Fruit fly (Drosophila melanogaster): Measurements from ENCODE around the gene Cbs.
A peak's percentile ranks its signal among the peaks of the same experiment; 100 is the strongest.

Cbs gene

dm6 chrX:21045448-21045941, 557 bp downstream of the Cbs start (continued):
- TF ChIP-seq CG7987 (GFP tag; optimal IDR thresholded peaks at IDR 0.05) (peak; percentile 35), CG2889 (GFP tag; IDR thresholded peaks at IDR 0.05) (no peak), CG12236 (GFP tag; optimal IDR thresholded peaks at IDR 0.05) (no peak), Xrp1 (GFP tag; IDR thresholded peaks at IDR 0.05) (peak; percentile 67), Antp (GFP tag; optimal IDR thresholded peaks at IDR 0.05) (no peak), CG31441 (GFP tag; IDR thresholded peaks at IDR 0.05) (peak; percentile 67), CG14710 (tag; optimal IDR thresholded peaks at IDR 0.05) (peak; percentile 55), ewg (GFP tag; optimal IDR thresholded peaks at IDR 0.05) (no peak), CG7786 (GFP tag; optimal IDR thresholded peaks at IDR 0.05) (no peak), Sox100B (GFP tag; optimal IDR thresholded peaks at IDR 0.05) (peak; percentile 35), Stat92E (GFP tag; optimal IDR thresholded peaks at IDR 0.05) (no peak), mirr (GFP tag; optimal IDR thresholded peaks at IDR 0.05) (peak; percentile 44), Deaf1 (tag; optimal IDR thresholded peaks at IDR 0.05) (peak; percentile 72), nom (GFP tag; optimal IDR thresholded peaks at IDR 0.05) (peak; percentile 76), Doc3 (GFP tag; IDR thresholded peaks at IDR 0.05; ENCODE audit: partially characterized antibody) (no peak), Lpt (GFP tag; optimal IDR thresholded peaks at IDR 0.05) (no peak), CG10959 (GFP tag; IDR thresholded peaks at IDR 0.05) (no peak), fd96Cb (tag; optimal IDR thresholded peaks at IDR 0.05) (peak; percentile 11), grau (tag; optimal IDR thresholded peaks at IDR 0.05) (peak; percentile 9), zfh1 (GFP tag; IDR thresholded peaks at IDR 0.05) (0 out of 3 replicates have a peak, but pooled peaks have one; percentile 3), CG13894 (tag; optimal IDR thresholded peaks at IDR 0.05) (peak; percentile 11), zfh2 (GFP tag; optimal IDR thresholded peaks at IDR 0.05) (no peak), vvl (GFP tag; IDR thresholded peaks at IDR 0.05) (peak; percentile 60; the same call in 1 of the 2 replicates), MTF-1 (GFP tag; optimal IDR thresholded peaks at IDR 0.05; ENCODE audit: borderline replicate concordance) (peak; percentile 7), stc (GFP tag; IDR thresholded peaks at IDR 0.05) (peak; percentile 40; the same call in 1 of the 2 replicates), CG9932 (GFP tag; IDR thresholded peaks at IDR 0.05) (no peak), fu2 (GFP tag; optimal IDR thresholded peaks at IDR 0.05) (no peak), gcm (GFP tag; optimal IDR thresholded peaks at IDR 0.05) (peak; percentile 25), PHDP (tag; optimal IDR thresholded peaks at IDR 0.05) (peak; percentile 44), sob (GFP tag; IDR thresholded peaks at IDR 0.05) (no peak), Blimp-1 (GFP tag; optimal IDR thresholded peaks at IDR 0.05) (peak; percentile 71), CG6813 (GFP tag; optimal IDR thresholded peaks at IDR 0.05) (peak; percentile 6), CG1602 (GFP tag; optimal IDR thresholded peaks at IDR 0.05) (no peak), unpg (GFP tag; optimal IDR thresholded peaks at IDR 0.05) (peak; percentile 43), CG5953 (GFP tag; IDR thresholded peaks at IDR 0.05) (no peak), phol (tag; optimal IDR thresholded peaks at IDR 0.05) (peak; percentile 51), HLH3B (GFP tag; IDR thresholded peaks at IDR 0.05) (0 out of 2 replicates have a peak, but pooled peaks have one; percentile 40), caup (GFP tag; optimal IDR thresholded peaks at IDR 0.05; ENCODE audit: severe bottlenecking) (no peak), dmrt99B (tag; optimal IDR thresholded peaks at IDR 0.05) (peak; percentile 52), Drgx (GFP tag; IDR thresholded peaks at IDR 0.05) (peak; percentile 58), ttk (GFP tag; IDR thresholded peaks at IDR 0.05) (0 out of 2 replicates have a peak, but pooled peaks have one; percentile 12), kni (GFP tag; optimal IDR thresholded peaks at IDR 0.05) (peak; percentile 13), cg (GFP tag; optimal IDR thresholded peaks at IDR 0.05) (peak; percentile 79), twi (tag; optimal IDR thresholded peaks at IDR 0.05) (peak; percentile 62), CG11696 (GFP tag; IDR thresholded peaks at IDR 0.05) (peak; percentile 23; the same call in 1 of the 2 replicates), CG4360 (GFP tag; IDR thresholded peaks at IDR 0.05) (peak; percentile 36; the same call in 1 of the 2 replicates), Sox102F (GFP tag; optimal IDR thresholded peaks at IDR 0.05) (peak; percentile 32), D19A (tag; optimal IDR thresholded peaks at IDR 0.05) (peak; percentile 51), CG2678 (tag; optimal IDR thresholded peaks at IDR 0.05) (peak; percentile 50)

Data from whole organism, embryonic.